Worm (Caenorhabditis elegans): ENCODE results near the gene Y75B8A.13.

DNA sequence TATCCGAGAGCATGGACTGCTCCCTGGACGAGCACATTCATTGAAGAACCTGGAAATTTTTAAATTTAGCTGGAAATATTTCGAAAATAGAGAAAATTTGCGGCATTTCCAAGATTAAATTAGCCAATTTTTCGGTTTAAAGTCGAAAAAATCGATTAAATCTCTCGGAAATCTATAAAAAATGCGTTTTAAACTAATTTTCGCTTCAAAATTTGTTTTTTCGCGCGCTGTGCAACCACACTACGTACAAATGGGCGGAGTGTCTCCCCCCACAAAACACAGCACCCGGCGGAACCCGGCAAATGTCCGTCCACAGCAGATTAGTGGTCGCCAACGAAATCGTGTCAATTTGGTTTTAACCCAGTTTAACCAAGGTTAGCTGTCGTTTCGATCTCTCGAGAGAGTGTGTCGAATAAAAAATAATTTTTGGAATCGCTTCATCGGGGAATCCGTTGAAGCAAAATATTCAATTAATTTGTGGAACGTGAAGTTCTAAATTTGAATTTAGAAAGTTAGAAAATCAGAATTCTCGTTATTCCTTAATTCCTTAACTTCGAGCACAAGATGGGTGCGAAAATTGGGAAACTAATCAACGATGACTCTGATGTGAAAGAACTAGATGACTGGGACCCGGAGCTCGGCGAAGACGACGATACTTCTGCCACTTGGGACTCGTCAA is 34.8 kb upstream of the Y75B8A.13 start, which contains the start of the genes tim-1 and Y75B8A.23:
- peak; percentile 27 for TF ChIP-seq him-1 (tag; optimal IDR thresholded peaks at IDR 0.05)
- TF ChIP-seq W03F9.2 (tag; optimal IDR thresholded peaks at IDR 0.05): peak; percentile 95
- TF ChIP-seq dao-5 (tag; optimal IDR thresholded peaks at IDR 0.05): peak; percentile 30
